Worm (Caenorhabditis elegans): ENCODE data around the gene Y46G5A.7.

Gene Y46G5A.7

ce11 chrII:12798814-12799213, 42.7 kb upstream of the Y46G5A.7 start (continued):
- peak; percentile 53 for TF ChIP-seq C16A3.4 (tag; optimal IDR thresholded peaks at IDR 0.05)
- peak; percentile 62 for TF ChIP-seq ceh-88 (GFP tag; IDR thresholded peaks at IDR 0.05)
- TF ChIP-seq unc-86 (tag; optimal IDR thresholded peaks at IDR 0.05), result no peak
- TF ChIP-seq isw-1 (GFP tag; IDR thresholded peaks at IDR 0.05), result no peak; the same call in 1 of the 2 replicates
- TF ChIP-seq nhr-20 (tag; optimal IDR thresholded peaks at IDR 0.05), result peak; percentile 94
- peak; percentile 71 for TF ChIP-seq aha-1 (tag; optimal IDR thresholded peaks at IDR 0.05)
- peak; percentile 59 for TF ChIP-seq snpc-4 (tag; optimal IDR thresholded peaks at IDR 0.05)
- no peak for TF ChIP-seq F16B12.6 (tag; optimal IDR thresholded peaks at IDR 0.05)
- TF ChIP-seq unc-30 (tag; optimal IDR thresholded peaks at IDR 0.05), result no peak
- peak; percentile 94 for TF ChIP-seq nhr-19 (GFP tag; conservative IDR thresholded peaks at IDR 0.05)
- TF ChIP-seq ets-5 (GFP tag; IDR thresholded peaks at IDR 0.05), result no peak
- TF ChIP-seq lin-35 (GFP tag; optimal IDR thresholded peaks at IDR 0.05), result peak; percentile 62 to 85
- peak; percentile 79 to 80 for TF ChIP-seq lsy-2 (tag; optimal IDR thresholded peaks at IDR 0.05)
- peak; percentile 68 for TF ChIP-seq fkh-8 (tag; optimal IDR thresholded peaks at IDR 0.05)
- peak; percentile 66 for TF ChIP-seq unc-98 (GFP tag; IDR thresholded peaks at IDR 0.05)
- peak; percentile 14 for TF ChIP-seq fos-1 (tag; optimal IDR thresholded peaks at IDR 0.05)
- no peak for TF ChIP-seq nhr-76 (tag; optimal IDR thresholded peaks at IDR 0.05)
- no peak for TF ChIP-seq nhr-84 (tag; optimal IDR thresholded peaks at IDR 0.05)
- no peak for TF ChIP-seq tlp-1 (tag; optimal IDR thresholded peaks at IDR 0.05)
- TF ChIP-seq Y116A8C.19 (tag; optimal IDR thresholded peaks at IDR 0.05; ENCODE audit: borderline replicate concordance), result no peak
- peak; percentile 66 for TF ChIP-seq skn-1 (tag; optimal IDR thresholded peaks at IDR 0.05)
- TF ChIP-seq zip-4 (GFP tag; optimal IDR thresholded peaks at IDR 0.05), result no peak
- TF ChIP-seq nhr-237 (tag; optimal IDR thresholded peaks at IDR 0.05), result no peak
- TF ChIP-seq ceh-8 (GFP tag; optimal IDR thresholded peaks at IDR 0.05), result no peak
- no peak for TF ChIP-seq nhr-12 (tag; optimal IDR thresholded peaks at IDR 0.05)
- no peak for TF ChIP-seq ceh-63 (GFP tag; optimal IDR thresholded peaks at IDR 0.05)
- peak; percentile 72 for TF ChIP-seq lin-13 (GFP tag; optimal IDR thresholded peaks at IDR 0.05)
- TF ChIP-seq egl-13 (tag; optimal IDR thresholded peaks at IDR 0.05), result peak; percentile 53
- peak in 4 of 6 experiments; percentile 60 to 92 (median 78) for TF ChIP-seq elt-3 (tag; optimal IDR thresholded peaks at IDR 0.05)
- TF ChIP-seq efl-3 (GFP tag; optimal IDR thresholded peaks at IDR 0.05), result no peak
- no peak for TF ChIP-seq C34B4.2 (tag; optimal IDR thresholded peaks at IDR 0.05)
- no peak for TF ChIP-seq lir-3 (tag; optimal IDR thresholded peaks at IDR 0.05; ENCODE audit: poor library complexity)
- TF ChIP-seq grh-1 (GFP tag; IDR thresholded peaks at IDR 0.05), result peak; percentile 99
- TF ChIP-seq irx-1 (tag; optimal IDR thresholded peaks at IDR 0.05), result peak; percentile 63

- no peak for TF ChIP-seq nhr-11 (tag; optimal IDR thresholded peaks at IDR 0.05)
- TF ChIP-seq fkh-10 (GFP tag; optimal IDR thresholded peaks at IDR 0.05), result peak; percentile 10
- TF ChIP-seq nhr-71 (tag; optimal IDR thresholded peaks at IDR 0.05), result peak; percentile 13
- no peak for TF ChIP-seq snu-23 (GFP tag; optimal IDR thresholded peaks at IDR 0.05)
- no peak for TF ChIP-seq isw-1 (GFP tag; IDR thresholded peaks at IDR 0.05)
- no peak for TF ChIP-seq ama-1 (optimal IDR thresholded peaks at IDR 0.05)
- no peak for TF ChIP-seq lir-3 (tag; optimal IDR thresholded peaks at IDR 0.05; ENCODE audit: poor library complexity)
- TF ChIP-seq ztf-4 (tag; optimal IDR thresholded peaks at IDR 0.05), result no peak
- no peak for TF ChIP-seq efl-1 (optimal IDR thresholded peaks at IDR 0.05)
- peak in 1 of 2 experiments; percentile 15 for TF ChIP-seq efl-1 (GFP tag; optimal IDR thresholded peaks at IDR 0.05 in 1 of 2)
- no peak for TF ChIP-seq mep-1 (tag; optimal IDR thresholded peaks at IDR 0.05)
- TF ChIP-seq dsc-1 (tag; optimal IDR thresholded peaks at IDR 0.05), result no peak
- TF ChIP-seq lin-35 (GFP tag; optimal IDR thresholded peaks at IDR 0.05), result peak in 1 of 2 experiments; percentile 2
- no peak for TF ChIP-seq aha-1 (tag; optimal IDR thresholded peaks at IDR 0.05)
- no peak for TF ChIP-seq elt-3 (tag; optimal IDR thresholded peaks at IDR 0.05)
- TF ChIP-seq tlp-1 (tag; optimal IDR thresholded peaks at IDR 0.05), result no peak
- TF ChIP-seq Y116A8C.19 (tag; optimal IDR thresholded peaks at IDR 0.05; ENCODE audit: borderline replicate concordance), result no peak
- TF ChIP-seq sox-4 (tag; optimal IDR thresholded peaks at IDR 0.05), result no peak
- no peak; the same call in 1 of the 2 replicates for TF ChIP-seq nhr-19 (GFP tag; conservative IDR thresholded peaks at IDR 0.05)
- TF ChIP-seq aly-2 (tag; optimal IDR thresholded peaks at IDR 0.05), result no peak
- TF ChIP-seq swsn-7 (tag; optimal IDR thresholded peaks at IDR 0.05), result no peak
- peak in 1 of 2 experiments; percentile 3 for TF ChIP-seq lsy-2 (tag; optimal IDR thresholded peaks at IDR 0.05)
- TF ChIP-seq ces-1 (GFP tag; optimal IDR thresholded peaks at IDR 0.05), result no peak
- peak; percentile 52 for TF ChIP-seq lin-14 (GFP tag; optimal IDR thresholded peaks at IDR 0.05)
- peak; percentile 20 for TF ChIP-seq rnt-1 (tag; optimal IDR thresholded peaks at IDR 0.05)
- no peak for TF ChIP-seq zag-1 (tag; optimal IDR thresholded peaks at IDR 0.05)
- TF ChIP-seq nhr-47 (tag; optimal IDR thresholded peaks at IDR 0.05), result peak; percentile 32
- TF ChIP-seq sptf-1 (tag; optimal IDR thresholded peaks at IDR 0.05), result no peak
Observed at ce11 chrII:12797211-12797794, 41.2 kb upstream of the Y46G5A.7 start.
